Worm (Caenorhabditis elegans): ENCODE data around the gene dpy-9.

DNA sequence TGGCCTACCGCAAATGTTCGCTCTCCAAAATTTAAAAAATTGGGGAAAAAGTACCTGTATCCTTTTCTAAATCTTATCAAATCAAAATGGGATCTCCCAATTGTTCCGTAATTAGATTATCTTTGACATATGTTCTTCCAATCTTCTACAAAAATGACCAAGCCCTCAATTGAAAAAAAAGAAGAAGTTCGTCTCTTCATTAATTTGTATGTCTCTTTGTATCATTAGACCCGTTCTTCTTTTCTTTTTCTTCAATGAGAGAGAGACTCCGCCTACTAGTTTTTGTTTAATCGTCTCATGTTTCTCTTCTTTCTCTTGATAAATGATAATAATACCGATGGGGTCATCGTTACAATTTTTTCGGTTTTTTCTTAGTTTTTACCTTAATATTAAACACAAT, 44.3 kb upstream of the dpy-9 start:
- no peak for TF ChIP-seq elt-1 (tag; optimal IDR thresholded peaks at IDR 0.05)
- no peak for TF ChIP-seq ama-1 (optimal IDR thresholded peaks at IDR 0.05)
- TF ChIP-seq Y55F3AM.14 (GFP tag; optimal IDR thresholded peaks at IDR 0.05): no peak
- TF ChIP-seq aly-2 (tag; optimal IDR thresholded peaks at IDR 0.05): no peak
- no peak for TF ChIP-seq sem-4 (tag; optimal IDR thresholded peaks at IDR 0.05)
- no peak for TF ChIP-seq skn-1 (tag; optimal IDR thresholded peaks at IDR 0.05)
- no peak for TF ChIP-seq alr-1 (tag; optimal IDR thresholded peaks at IDR 0.05)
- no peak for TF ChIP-seq unc-55 (GFP tag; optimal IDR thresholded peaks at IDR 0.05)
- no peak for TF ChIP-seq nhr-77 (tag; optimal IDR thresholded peaks at IDR 0.05)
- TF ChIP-seq nhr-6 (tag; optimal IDR thresholded peaks at IDR 0.05): no peak
